Fruit fly (Drosophila melanogaster): ENCODE data around the gene Octalpha2R.

Octalpha2R gene

dm6 chr3R:18849148-18849547 is at the start of gene Octalpha2R:
Gene Octalpha2R (minus strand): TSS chr3R:18849224.
- TF ChIP-seq CG17801 (GFP tag; optimal IDR thresholded peaks at IDR 0.05; ENCODE audit: partially characterized antibody), result no peak

dm6 chr3R:18897821-18898220 is 48.8 kb upstream of the Octalpha2R start, which contains the start of gene CG14297:
Gene CG14297 (plus strand): TSS chr3R:18898121.
- no peak for TF ChIP-seq CG17801 (GFP tag; optimal IDR thresholded peaks at IDR 0.05; ENCODE audit: partially characterized antibody)

dm6 chr3R:18895227-18895626 is 46.2 kb upstream of the Octalpha2R start:
- TF ChIP-seq CG17801 (GFP tag; optimal IDR thresholded peaks at IDR 0.05; ENCODE audit: partially characterized antibody), result no peak

- no peak for TF ChIP-seq CG17801 (GFP tag; optimal IDR thresholded peaks at IDR 0.05; ENCODE audit: partially characterized antibody)
Observed at dm6 chr3R:18875228-18875627, 26.2 kb upstream of the Octalpha2R start, which contains the start of gene CG14298. Gene CG14298 (plus strand): TSS chr3R:18875528.

dm6 chr3R:18851698-18852097 is 2.7 kb upstream of the Octalpha2R start, which contains the start of gene CG31226:
Gene CG31226 (minus strand): TSS chr3R:18851798.
- TF ChIP-seq CG17801 (GFP tag; optimal IDR thresholded peaks at IDR 0.05; ENCODE audit: partially characterized antibody), result no peak

- no peak for TF ChIP-seq CG17801 (GFP tag; optimal IDR thresholded peaks at IDR 0.05; ENCODE audit: partially characterized antibody)
Observed at dm6 chr3R:18804278-18804903, 44.6 kb downstream of the Octalpha2R start.

- no peak for TF ChIP-seq CG17801 (GFP tag; optimal IDR thresholded peaks at IDR 0.05; ENCODE audit: partially characterized antibody)
Observed at dm6 chr3R:18798759-18799158, 50.3 kb downstream of the Octalpha2R start.

dm6 chr3R:18796256-18796655 is 52.8 kb downstream of the Octalpha2R start:
- TF ChIP-seq CG17801 (GFP tag; optimal IDR thresholded peaks at IDR 0.05; ENCODE audit: partially characterized antibody), result no peak

dm6 chr3R:18795000-18795810 is 53.8 kb downstream of the Octalpha2R start, which contains the start of gene CG7720:
Gene CG7720 (minus strand): TSS chr3R:18795169.
- no peak for TF ChIP-seq CG17801 (GFP tag; optimal IDR thresholded peaks at IDR 0.05; ENCODE audit: partially characterized antibody)

- no peak for TF ChIP-seq CG17801 (GFP tag; optimal IDR thresholded peaks at IDR 0.05; ENCODE audit: partially characterized antibody)
Observed at dm6 chr3R:18794051-18794450, 55.0 kb downstream of the Octalpha2R start.

dm6 chr3R:18790619-18791018 is 58.4 kb downstream of the Octalpha2R start:
- no peak for TF ChIP-seq CG17801 (GFP tag; optimal IDR thresholded peaks at IDR 0.05; ENCODE audit: partially characterized antibody)

- TF ChIP-seq CG17801 (GFP tag; optimal IDR thresholded peaks at IDR 0.05; ENCODE audit: partially characterized antibody), result no peak
Observed at dm6 chr3R:18788365-18789147, 60.5 kb downstream of the Octalpha2R start.

- no peak for TF ChIP-seq CG17801 (GFP tag; optimal IDR thresholded peaks at IDR 0.05; ENCODE audit: partially characterized antibody)
Observed at dm6 chr3R:18787237-18787636, 61.8 kb downstream of the Octalpha2R start.

dm6 chr3R:18785741-18786140 is 63.3 kb downstream of the Octalpha2R start:
- TF ChIP-seq CG17801 (GFP tag; optimal IDR thresholded peaks at IDR 0.05; ENCODE audit: partially characterized antibody), result no peak

dm6 chr3R:18783191-18783590 is 65.8 kb downstream of the Octalpha2R start:
- no peak for TF ChIP-seq CG17801 (GFP tag; optimal IDR thresholded peaks at IDR 0.05; ENCODE audit: partially characterized antibody)
